Fruit fly (Drosophila melanogaster) whole organism, prepupa: ENCODE data around the gene rk.

Experiments
- CG32006 ChIP-seq: fragments of 200-800 bp; sonication (Bioruptor generic); optimal IDR thresholded peaks from 3 replicates; lab custom pipeline; 2017; ENCODE audit warnings: missing biosample characterization, mild to moderate bottlenecking, missing genetic modification characterization
- Ets96B ChIP-seq: fragments of 200-800 bp; optimal IDR thresholded peaks from 2 replicates; lab custom pipeline; 2019; ENCODE audit warnings: missing biosample characterization, mild to moderate bottlenecking, missing genetic modification characterization, moderate library complexity
- Gug ChIP-seq: fragments of 200-800 bp; sonication (Bioruptor generic); IDR thresholded peaks from 2 replicates; pipeline ENCODE4 v1.3.6; 2022; ENCODE audit warnings: missing biosample characterization, missing genetic modification characterization
- Sox14 ChIP-seq: fragments of 200-800 bp; sonication (Bioruptor generic); optimal IDR thresholded peaks from 3 replicates; lab custom pipeline; 2016; ENCODE audit warnings: missing biosample characterization, missing genetic modification characterization
- Sox15 ChIP-seq: fragments of 200-800 bp; sonication (Bioruptor generic); optimal IDR thresholded peaks from 3 replicates; lab custom pipeline; 2016; ENCODE audit warnings: missing biosample characterization, missing genetic modification characterization
- dsx ChIP-seq: fragments of 200-800 bp; optimal IDR thresholded peaks from 3 replicates; lab custom pipeline; 2019; ENCODE audit warnings: missing biosample characterization, mild to moderate bottlenecking, missing genetic modification characterization, moderate library complexity; ENCODE audit not compliant: poor library complexity, severe bottlenecking
- topi ChIP-seq: fragments of 200-800 bp; sonication (Bioruptor generic); optimal IDR thresholded peaks from 3 replicates; lab custom pipeline; 2016; ENCODE audit warnings: missing biosample characterization, missing genetic modification characterization

DNA sequence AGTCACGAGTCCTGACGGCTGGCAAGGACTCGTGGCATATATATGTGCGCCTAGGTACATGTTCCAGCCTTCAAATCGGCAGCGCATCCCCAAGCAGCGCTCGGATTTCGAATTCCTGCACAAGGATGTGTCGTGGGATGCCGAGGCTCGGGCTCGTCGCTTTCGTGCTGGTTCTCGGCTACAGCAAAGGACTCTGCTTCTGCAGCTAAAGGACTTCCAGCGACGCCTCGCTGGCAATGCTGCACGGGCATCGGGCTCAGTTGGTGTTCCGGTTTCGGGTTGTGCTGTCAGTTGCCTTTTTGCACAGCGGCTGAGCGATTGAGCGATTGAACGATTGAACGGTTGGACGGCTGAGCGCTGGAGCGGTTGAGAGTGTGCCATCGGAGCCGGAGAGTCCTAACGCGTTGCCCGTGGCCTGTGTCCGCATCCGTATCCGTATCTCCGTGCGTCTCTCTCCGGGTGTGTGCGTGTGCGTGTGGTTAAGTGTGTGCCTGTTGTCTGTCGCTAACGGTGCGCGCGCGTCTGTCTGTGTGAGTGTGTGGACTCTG lies 39.0 kb upstream of the rk start, which contains the start of gene nAChRalpha5:
- TF ChIP-seq CG32006 (GFP tag; lab: Kevin White, UChicago) (no peak), Ets96B (tag; lab: Kevin White, UChicago) (no peak), Sox15 (GFP tag; lab: Kevin White, UChicago) (no peak), dsx (GFP tag; lab: Kevin White, UChicago) (no peak), Sox14 (GFP tag; lab: Kevin White, UChicago) (no peak), Gug (no peak), topi (GFP tag; lab: Kevin White, UChicago) (no peak)
